Fruit fly (Drosophila melanogaster) whole organism, adult: ENCODE results near the gene CG43116.

Source experiments
- cic ChIP-seq: fragments of 200-800 bp; sonication (Bioruptor generic); optimal IDR thresholded peaks from 2 replicates; lab custom pipeline; 2017; ENCODE audit warnings: missing biosample characterization, mild to moderate bottlenecking, missing genetic modification characterization, moderate library complexity
- tj ChIP-seq: fragments of 200-800 bp; sonication (Bioruptor generic); optimal IDR thresholded peaks from 3 replicates; lab custom pipeline; 2017; ENCODE audit warnings: missing biosample characterization, mild to moderate bottlenecking, missing genetic modification characterization, moderate library complexity
- toe ChIP-seq: fragments of 200-800 bp; sonication (Bioruptor generic); optimal IDR thresholded peaks from 2 replicates; lab custom pipeline; 2016; ENCODE audit warnings: missing biosample characterization, missing genetic modification characterization

- TF ChIP-seq tj (GFP tag; lab: Kevin White, UChicago): no peak
- no peak for TF ChIP-seq toe
- TF ChIP-seq cic: no peak
These were observed 21.3 kb upstream of the CG43116 start for dm6 chr3R:26017771-26018731.
